Fruit fly (Drosophila melanogaster): Measurements from ENCODE around the gene Usp39.

Usp39 gene

DNA sequence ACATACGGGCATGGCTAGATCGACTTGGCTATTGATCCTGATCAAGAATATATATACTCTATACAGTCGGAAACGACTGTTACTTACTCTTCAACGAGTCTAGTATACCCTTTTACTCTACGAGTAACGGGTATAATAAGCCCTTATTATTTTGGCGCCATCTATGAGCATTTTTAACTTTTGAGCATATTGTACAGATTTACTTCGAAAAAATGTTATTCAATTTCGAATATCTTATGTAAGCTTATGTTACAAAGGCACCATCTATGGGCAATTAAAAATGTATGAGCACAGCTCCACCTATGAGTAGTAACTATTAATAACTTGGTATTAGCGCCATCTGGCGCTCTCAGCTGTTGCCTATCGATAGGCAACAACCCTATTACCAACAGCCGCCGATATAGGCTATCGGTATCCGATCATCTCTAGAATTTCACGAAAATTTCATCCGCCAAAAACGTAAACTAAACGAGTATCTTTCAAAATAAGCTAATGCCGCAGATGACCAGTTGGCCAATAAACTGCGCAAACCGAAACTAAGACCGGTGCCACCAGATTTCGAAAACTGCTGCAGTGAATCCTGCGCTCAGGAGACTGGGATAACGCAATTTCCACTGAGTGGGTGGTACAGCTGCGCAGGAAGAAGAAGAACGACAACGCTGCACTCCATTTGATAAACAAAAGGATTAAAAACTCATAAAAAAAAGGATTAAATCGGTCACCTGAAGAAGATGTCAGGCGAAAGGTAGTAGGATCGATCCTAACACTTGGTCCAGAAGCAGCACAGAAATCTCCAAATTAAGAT lies 14.6 kb upstream of the Usp39 start, which contains the start of gene htk (continued):
- no peak for TF ChIP-seq Gsc (GFP tag; IDR thresholded peaks at IDR 0.05)
- TF ChIP-seq CG8478 (optimal IDR thresholded peaks at IDR 0.05): no peak
- peak; percentile 24 for TF ChIP-seq CG1233 (GFP tag; optimal IDR thresholded peaks at IDR 0.05)
- peak; percentile 59 for TF ChIP-seq CG12155 (GFP tag; optimal IDR thresholded peaks at IDR 0.05)
- no peak for TF ChIP-seq sqz (GFP tag; optimal IDR thresholded peaks at IDR 0.05)
- peak; percentile 22 for TF ChIP-seq CG6813 (GFP tag; optimal IDR thresholded peaks at IDR 0.05)
- TF ChIP-seq HLH54F (GFP tag; optimal IDR thresholded peaks at IDR 0.05): peak; percentile 65
- peak; percentile 66 for TF ChIP-seq CG3163 (GFP tag; optimal IDR thresholded peaks at IDR 0.05)
- TF ChIP-seq Antp (GFP tag; optimal IDR thresholded peaks at IDR 0.05): peak; percentile 83
- no peak for TF ChIP-seq CG10274 (GFP tag; optimal IDR thresholded peaks at IDR 0.05)
- TF ChIP-seq CG8765 (GFP tag; IDR thresholded peaks at IDR 0.05): no peak
- TF ChIP-seq slbo (GFP tag; IDR thresholded peaks at IDR 0.05): peak; percentile 81
- TF ChIP-seq dysf (GFP tag; IDR thresholded peaks at IDR 0.05): peak; percentile 76
- no peak for TF ChIP-seq prd (optimal IDR thresholded peaks at IDR 0.05)
- TF ChIP-seq prd (GFP tag; IDR thresholded peaks at IDR 0.05): peak; percentile 72; the same call in 2 of the 3 replicates
- TF ChIP-seq CG13775 (GFP tag; optimal IDR thresholded peaks at IDR 0.05): peak; percentile 40
- peak; percentile 61 for TF ChIP-seq fu2 (GFP tag; optimal IDR thresholded peaks at IDR 0.05)
- TF ChIP-seq CG4360 (GFP tag; IDR thresholded peaks at IDR 0.05): no peak
- TF ChIP-seq CG7786 (GFP tag; optimal IDR thresholded peaks at IDR 0.05): peak; percentile 54
- TF ChIP-seq CG11560 (tag; IDR thresholded peaks at IDR 0.05): peak; percentile 81
- TF ChIP-seq gcm2 (GFP tag; optimal IDR thresholded peaks at IDR 0.05): no peak
- no peak for TF ChIP-seq jigr1 (GFP tag; IDR thresholded peaks at IDR 0.05)
- TF ChIP-seq CG4730 (GFP tag; IDR thresholded peaks at IDR 0.05): 0 out of 2 replicates have a peak, but pooled peaks have one; percentile 25
- peak; percentile 43 for TF ChIP-seq Dad (GFP tag; optimal IDR thresholded peaks at IDR 0.05)
- peak; percentile 60 for TF ChIP-seq CG15601 (tag; optimal IDR thresholded peaks at IDR 0.05)
- peak; percentile 78 for TF ChIP-seq CG15696 (tag; optimal IDR thresholded peaks at IDR 0.05)
- TF ChIP-seq CG14667 (GFP tag; IDR thresholded peaks at IDR 0.05): peak; percentile 55
- no peak for TF ChIP-seq CG7372 (GFP tag; IDR thresholded peaks at IDR 0.05)
- TF ChIP-seq CG12744 (GFP tag; optimal IDR thresholded peaks at IDR 0.05): peak; percentile 74
- TF ChIP-seq ems (GFP tag; optimal IDR thresholded peaks at IDR 0.05): peak; percentile 21
- TF ChIP-seq CG8359 (GFP tag; optimal IDR thresholded peaks at IDR 0.05; ENCODE audit: borderline replicate concordance): no peak
- TF ChIP-seq CG15479 (GFP tag; optimal IDR thresholded peaks at IDR 0.05): no peak
- TF ChIP-seq mirr (GFP tag; optimal IDR thresholded peaks at IDR 0.05): peak; percentile 40
- no peak for TF ChIP-seq run (tag; optimal IDR thresholded peaks at IDR 0.05)
- no peak for TF ChIP-seq crc (GFP tag; optimal IDR thresholded peaks at IDR 0.05)
- peak; percentile 50; the same call in 1 of the 2 replicates for TF ChIP-seq CG9215 (GFP tag; IDR thresholded peaks at IDR 0.05)
- TF ChIP-seq en (GFP tag; optimal IDR thresholded peaks at IDR 0.05): peak; percentile 54
- peak; percentile 77 for TF ChIP-seq mam (GFP tag; optimal IDR thresholded peaks at IDR 0.05)
- peak; percentile 70 for TF ChIP-seq MTF-1 (GFP tag; optimal IDR thresholded peaks at IDR 0.05; ENCODE audit: borderline replicate concordance)
- peak; percentile 23; the same call in 1 of the 2 replicates for TF ChIP-seq CG6689 (GFP tag; IDR thresholded peaks at IDR 0.05)
- TF ChIP-seq CG6175 (GFP tag; IDR thresholded peaks at IDR 0.05): 0 out of 3 replicates have a peak, but pooled peaks have one; percentile 15
- TF ChIP-seq vvl (GFP tag; IDR thresholded peaks at IDR 0.05): peak; percentile 88
- TF ChIP-seq ken (GFP tag; IDR thresholded peaks at IDR 0.05): peak; percentile 68
- TF ChIP-seq Tbp (GFP tag; optimal IDR thresholded peaks at IDR 0.05): no peak
- TF ChIP-seq jing (GFP tag; optimal IDR thresholded peaks at IDR 0.05): no peak
- TF ChIP-seq CG17612 (GFP tag; IDR thresholded peaks at IDR 0.05): peak; percentile 41; the same call in 1 of the 2 replicates
- peak; percentile 71 for TF ChIP-seq CG17359 (tag; optimal IDR thresholded peaks at IDR 0.05)
- no peak for TF ChIP-seq CG2889 (GFP tag; IDR thresholded peaks at IDR 0.05)
- peak in 1 of 2 experiments; percentile 78 for TF ChIP-seq crp (GFP tag; optimal IDR thresholded peaks at IDR 0.05)
- TF ChIP-seq lov (optimal IDR thresholded peaks at IDR 0.05): no peak
- TF ChIP-seq lov (GFP tag; IDR thresholded peaks at IDR 0.05): no peak
